Worm (Caenorhabditis elegans) whole organism, L1 larva: Measurements from ENCODE around the gene srh-137.

Experiments used
- aha-1 ChIP-seq: fragments of 150-350 bp; optimal IDR thresholded peaks from 2 replicates; lab custom pipeline; 2014; ENCODE audit warnings: missing biosample characterization, missing genetic modification characterization
- alr-1 ChIP-seq: fragments of 200-800 bp; sonication (Bioruptor generic); optimal IDR thresholded peaks from 2 replicates; lab custom pipeline; 2018; ENCODE audit warnings: borderline replicate concordance, mild to moderate bottlenecking, missing genetic modification characterization, missing compliant biosample characterization
- ceh-63 ChIP-seq: fragments of 200-800 bp; sonication (Bioruptor generic); optimal IDR thresholded peaks from 2 replicates; lab custom pipeline; 2018; ENCODE audit warnings: mild to moderate bottlenecking, missing genetic modification characterization, missing compliant biosample characterization
- ceh-8 ChIP-seq: fragments of 200-800 bp; sonication (Bioruptor generic); optimal IDR thresholded peaks from 2 replicates; lab custom pipeline; 2018; ENCODE audit warnings: mild to moderate bottlenecking, missing genetic modification characterization, moderate library complexity, missing compliant biosample characterization
- ceh-82 ChIP-seq, 3 experiments: fragments of 150-350 bp in 1 of 3; sonication (generic microtip) in 2 of 3; optimal IDR thresholded peaks; 2 replicates each; lab custom pipeline; 2014 to 2017; ENCODE audit warnings: missing biosample characterization in 3 of 3, missing genetic modification characterization in 3 of 3
- ceh-90 ChIP-seq: sonication (generic microtip); optimal IDR thresholded peaks from 2 replicates; lab custom pipeline; 2016; ENCODE audit warnings: missing genetic modification characterization, missing compliant biosample characterization
- ces-1 ChIP-seq: fragments of 150-350 bp; optimal IDR thresholded peaks from 2 replicates; lab custom pipeline; 2014; ENCODE audit warnings: missing biosample characterization, missing genetic modification reagents, missing genetic modification characterization
- efl-3 ChIP-seq: fragments of 200-800 bp; sonication (Bioruptor generic); optimal IDR thresholded peaks from 2 replicates; lab custom pipeline; 2018; ENCODE audit warnings: mild to moderate bottlenecking, missing genetic modification characterization, missing compliant biosample characterization
- elt-2 ChIP-seq: sonication (generic microtip); optimal IDR thresholded peaks from 2 replicates; lab custom pipeline; 2016; ENCODE audit warnings: missing genetic modification characterization, mild to moderate bottlenecking, inconsistent platforms, missing compliant biosample characterization, missing genetic modification reagents
- elt-3 ChIP-seq, 6 experiments: fragments of 150-350 bp in 1 of 6; sonication (generic microtip); optimal IDR thresholded peaks; 2 replicates each; lab custom pipeline; 2017 to 2018; ENCODE audit warnings: missing biosample characterization in 6 of 6, missing genetic modification characterization in 6 of 6, inconsistent platforms in 1 of 6
- ets-5 ChIP-seq: fragments of 200-800 bp; sonication (Bioruptor generic); IDR thresholded peaks from 2 replicates; pipeline ENCODE4 v1.3.6; 2022; ENCODE audit warnings: missing genetic modification characterization, missing compliant biosample characterization
- fkh-8 ChIP-seq: sonication (generic microtip); optimal IDR thresholded peaks from 2 replicates; lab custom pipeline; 2016; ENCODE audit warnings: mild to moderate bottlenecking, missing genetic modification characterization, missing compliant biosample characterization
- hlh-17 ChIP-seq: fragments of 200-800 bp; sonication (Bioruptor generic); optimal IDR thresholded peaks from 2 replicates; lab custom pipeline; 2018; ENCODE audit warnings: missing genetic modification characterization, mild to moderate bottlenecking, missing compliant biosample characterization, moderate library complexity, borderline replicate concordance
- isw-1 ChIP-seq: fragments of 200-800 bp; sonication (Bioruptor generic); IDR thresholded peaks from 2 replicates; pipeline ENCODE4 v1.3.6; 2022; ENCODE audit warnings: missing genetic modification characterization, missing compliant biosample characterization
- jun-1 ChIP-seq: fragments of 150-350 bp; optimal IDR thresholded peaks from 2 replicates; lab custom pipeline; 2014; ENCODE audit warnings: missing biosample characterization, missing genetic modification reagents, missing genetic modification characterization
- lin-13 ChIP-seq: fragments of 150-350 bp; optimal IDR thresholded peaks from 2 replicates; lab custom pipeline; 2014; ENCODE audit warnings: missing biosample characterization, missing genetic modification reagents, missing genetic modification characterization
- mab-9 ChIP-seq: fragments of 200-800 bp; sonication (Bioruptor generic); IDR thresholded peaks from 2 replicates; pipeline ENCODE4 v1.3.6; 2022; ENCODE audit warnings: missing genetic modification reagents, missing genetic modification characterization, missing compliant biosample characterization
- nhr-11 ChIP-seq: fragments of 150-350 bp; optimal IDR thresholded peaks from 2 replicates; lab custom pipeline; 2014; ENCODE audit warnings: missing biosample characterization, missing genetic modification characterization
- nhr-12 ChIP-seq: sonication (generic microtip); optimal IDR thresholded peaks from 2 replicates; lab custom pipeline; 2017; ENCODE audit warnings: missing biosample characterization, missing genetic modification characterization
- nhr-20 ChIP-seq: sonication (generic microtip); optimal IDR thresholded peaks from 2 replicates; lab custom pipeline; 2016; ENCODE audit warnings: mild to moderate bottlenecking, missing genetic modification characterization, missing compliant biosample characterization
- nhr-47 ChIP-seq: sonication (generic microtip); optimal IDR thresholded peaks from 2 replicates; lab custom pipeline; 2016; ENCODE audit warnings: mild to moderate bottlenecking, missing genetic modification characterization, moderate library complexity, missing compliant biosample characterization
- nhr-71 ChIP-seq: sonication (generic microtip); optimal IDR thresholded peaks from 2 replicates; lab custom pipeline; 2016; ENCODE audit warnings: mild to moderate bottlenecking, missing genetic modification characterization, moderate library complexity, missing compliant biosample characterization
- nhr-76 ChIP-seq: sonication (generic microtip); optimal IDR thresholded peaks from 2 replicates; lab custom pipeline; 2017; ENCODE audit warnings: missing biosample characterization, missing genetic modification characterization
- nhr-77 ChIP-seq: fragments of 150-350 bp; optimal IDR thresholded peaks from 2 replicates; lab custom pipeline; 2014; ENCODE audit warnings: missing biosample characterization, missing genetic modification characterization
- nhr-85 ChIP-seq: sonication (generic microtip); peaks from one replicate; lab custom pipeline; 2016; ENCODE audit warnings: missing genetic modification characterization, inconsistent platforms, missing compliant biosample characterization
- nhr-90 ChIP-seq: sonication (generic microtip); optimal IDR thresholded peaks from 2 replicates; lab custom pipeline; 2016; ENCODE audit warnings: mild to moderate bottlenecking, missing genetic modification characterization, missing compliant biosample characterization; ENCODE audit not compliant: poor library complexity
- pag-3 ChIP-seq: sonication (generic microtip); optimal IDR thresholded peaks from 2 replicates; lab custom pipeline; 2017; ENCODE audit warnings: missing genetic modification characterization, mild to moderate bottlenecking, missing compliant biosample characterization, antibody characterized with exemption, borderline replicate concordance; ENCODE audit not compliant: insufficient read depth
- pax-3 ChIP-seq: fragments of 200-800 bp; sonication (Bioruptor generic); optimal IDR thresholded peaks from 2 replicates; lab custom pipeline; 2018; ENCODE audit warnings: mild to moderate bottlenecking, missing genetic modification characterization, moderate library complexity, missing compliant biosample characterization
- pqm-1 ChIP-seq: sonication (generic microtip); optimal IDR thresholded peaks from 3 replicates; lab custom pipeline; 2017; ENCODE audit warnings: missing biosample characterization, missing genetic modification characterization
- rnt-1 ChIP-seq: sonication (generic microtip); optimal IDR thresholded peaks from 2 replicates; lab custom pipeline; 2016; ENCODE audit warnings: mild to moderate bottlenecking, missing genetic modification characterization, moderate library complexity, missing compliant biosample characterization
- sptf-1 ChIP-seq: fragments of 150-350 bp; optimal IDR thresholded peaks from 2 replicates; lab custom pipeline; 2014; ENCODE audit warnings: missing biosample characterization, missing genetic modification characterization
- sup-37 ChIP-seq: fragments of 200-800 bp; sonication (Bioruptor generic); optimal IDR thresholded peaks from 2 replicates; lab custom pipeline; 2018; ENCODE audit warnings: mild to moderate bottlenecking, missing genetic modification characterization, missing compliant biosample characterization
- unc-62 ChIP-seq: fragments of 150-350 bp; optimal IDR thresholded peaks from 2 replicates; lab custom pipeline; 2014; ENCODE audit warnings: missing biosample characterization, missing genetic modification reagents, missing genetic modification characterization
- vab-15 ChIP-seq: sonication (generic microtip); optimal IDR thresholded peaks from 2 replicates; lab custom pipeline; 2017; ENCODE audit warnings: missing genotype, mild to moderate bottlenecking, missing genetic modification characterization, missing compliant biosample characterization
- zag-1 ChIP-seq: fragments of 150-350 bp; optimal IDR thresholded peaks from 2 replicates; lab custom pipeline; 2014; ENCODE audit warnings: missing biosample characterization, missing genetic modification characterization

srh-137 gene

ce11 chrV:16682886-16683285, 33.6 kb downstream of the srh-137 start, which contains the start of gene srw-36:
Gene srw-36 (plus strand): TSS chrV:16683186.
- TF ChIP-seq vab-15 (no peak), ets-5 (GFP tag; lab: Robert Waterston, UW) (no peak), efl-3 (GFP tag; lab: Kevin White, UChicago) (no peak), aha-1 (no peak), nhr-77 (no peak), nhr-76 (tag; lab: Kevin White, UChicago) (no peak), unc-62 (GFP tag; lab: Kevin White, UChicago) (no peak), ces-1 (GFP tag; lab: Kevin White, UChicago) (no peak), zag-1 (tag; lab: Kevin White, UChicago) (no peak), nhr-12 (tag; lab: Kevin White, UChicago) (no peak), elt-2 (tag; lab: Kevin White, UChicago) (no peak), ceh-63 (GFP tag; lab: Kevin White, UChicago) (no peak)
- TF ChIP-seq, all 84 proteins: peak for 0

ce11 chrV:16679981-16680380, 36.5 kb downstream of the srh-137 start, which contains the start of gene srw-44:
Gene srw-44 (plus strand): TSS chrV:16680281.
- no peak for TF ChIP-seq elt-3 (tag; optimal IDR thresholded peaks at IDR 0.05; lab: Kevin White, UChicago)
- TF ChIP-seq nhr-90 (tag; lab: Kevin White, UChicago): no peak
- no peak for TF ChIP-seq isw-1 (GFP tag; lab: Robert Waterston, UW)
- no peak for TF ChIP-seq fkh-8 (tag; lab: Kevin White, UChicago)
- TF ChIP-seq lin-13: no peak

ce11 chrV:16679237-16679636, 37.2 kb downstream of the srh-137 start, which contains the start of gene srz-103:
Gene srz-103 (minus strand): TSS chrV:16679337.
- TF ChIP-seq mab-9 (GFP tag; lab: Robert Waterston, UW) (no peak), pag-3 (tag; lab: Kevin White, UChicago) (no peak), nhr-20 (tag; lab: Kevin White, UChicago) (no peak), sup-37 (no peak), rnt-1 (tag; lab: Kevin White, UChicago) (no peak), pqm-1 (no peak), nhr-90 (tag; lab: Kevin White, UChicago) (no peak), nhr-47 (tag; lab: Kevin White, UChicago) (no peak), nhr-85 (tag; lab: Kevin White, UChicago) (no peak), ceh-8 (no peak), ceh-90 (tag; lab: Kevin White, UChicago) (no peak), elt-3 (tag; optimal IDR thresholded peaks at IDR 0.05; lab: Kevin White, UChicago) (no peak), ceh-82 (tag; optimal IDR thresholded peaks at IDR 0.05; lab: Kevin White, UChicago) (no peak), alr-1 (no peak), ces-1 (GFP tag; lab: Kevin White, UChicago) (no peak), sptf-1 (tag; lab: Kevin White, UChicago) (no peak), nhr-11 (tag; lab: Kevin White, UChicago) (no peak), hlh-17 (GFP tag; lab: Kevin White, UChicago) (no peak), elt-2 (tag; lab: Kevin White, UChicago) (no peak), nhr-71 (tag; lab: Kevin White, UChicago) (no peak)

ce11 chrV:16675553-16675952, 40.9 kb downstream of the srh-137 start, which contains the start of gene srz-1:
Gene srz-1 (plus strand): TSS chrV:16675853.
- TF ChIP-seq jun-1 (tag; lab: Kevin White, UChicago): no peak
- TF ChIP-seq pax-3 (tag; lab: Kevin White, UChicago): no peak
